Worm (Caenorhabditis elegans) whole organism, dauer: ENCODE results near the gene Y7A5A.20.

Source experiments
- unc-62 ChIP-seq: sonication (generic microtip); optimal IDR thresholded peaks from 2 replicates; lab custom pipeline; 2017; ENCODE audit warnings: missing biosample characterization, missing genetic modification reagents, missing genetic modification characterization

The Y7A5A.20 gene

DNA sequence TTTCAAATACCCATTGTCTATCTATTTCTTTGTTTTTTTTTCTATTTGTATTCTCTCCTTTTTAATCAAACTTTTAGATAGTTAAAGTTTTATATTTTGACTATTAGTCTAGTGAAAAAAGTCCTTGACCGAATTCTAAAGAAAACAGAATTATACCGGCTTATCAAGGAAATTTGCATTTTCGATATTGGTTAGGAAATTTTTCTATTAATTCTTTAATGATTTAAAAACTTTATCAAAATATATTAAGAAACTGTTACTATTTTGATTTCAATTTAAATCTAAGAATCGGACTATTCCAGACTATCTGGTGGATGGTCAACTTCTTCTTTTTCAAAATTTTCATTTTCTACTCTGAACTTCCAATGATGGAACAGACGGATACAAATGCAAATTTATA is at the start of gene Y7A5A.20:
Gene Y7A5A.20, plus strand, starts transcription at position 301 of the 400 bp plus-strand sequence.
- TF ChIP-seq unc-62 (GFP tag; lab: Kevin White, UChicago) = no peak

ce11 chrX:15779503-15779902 is 48.7 kb upstream of the Y7A5A.20 start:
- TF ChIP-seq unc-62 (GFP tag; lab: Kevin White, UChicago) = no peak

DNA sequence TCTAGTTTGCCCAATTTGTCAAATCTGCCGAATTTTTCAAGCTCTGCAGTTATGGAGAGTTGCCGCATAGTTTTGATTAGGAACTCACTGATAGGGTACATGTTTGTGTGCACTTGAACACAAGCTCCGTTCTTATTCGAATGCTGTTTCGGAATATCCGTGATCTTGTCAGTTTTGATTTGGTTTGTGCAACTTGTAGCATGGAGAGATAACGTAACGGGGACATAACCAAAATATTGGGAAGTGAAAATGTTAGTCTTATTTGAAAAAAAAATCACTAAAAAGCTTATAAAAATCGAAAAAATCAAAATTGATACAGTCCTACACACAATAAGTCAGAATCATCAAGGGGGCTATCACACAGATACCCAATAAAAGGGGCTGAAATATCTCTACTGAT is 46.1 kb upstream of the Y7A5A.20 start, which contains the start of gene Y7A5A.24:
Gene Y7A5A.24, minus strand, starts transcription at position 101 of the 400 bp plus-strand sequence.
- no peak for TF ChIP-seq unc-62 (GFP tag; lab: Kevin White, UChicago)

ce11 chrX:15784570-15784969 is 43.6 kb upstream of the Y7A5A.20 start, which contains the start of gene Y7A5A.3:
TSS of gene Y7A5A.3 (minus strand) at chrX:15784670.
- no peak for TF ChIP-seq unc-62 (GFP tag; lab: Kevin White, UChicago)

DNA sequence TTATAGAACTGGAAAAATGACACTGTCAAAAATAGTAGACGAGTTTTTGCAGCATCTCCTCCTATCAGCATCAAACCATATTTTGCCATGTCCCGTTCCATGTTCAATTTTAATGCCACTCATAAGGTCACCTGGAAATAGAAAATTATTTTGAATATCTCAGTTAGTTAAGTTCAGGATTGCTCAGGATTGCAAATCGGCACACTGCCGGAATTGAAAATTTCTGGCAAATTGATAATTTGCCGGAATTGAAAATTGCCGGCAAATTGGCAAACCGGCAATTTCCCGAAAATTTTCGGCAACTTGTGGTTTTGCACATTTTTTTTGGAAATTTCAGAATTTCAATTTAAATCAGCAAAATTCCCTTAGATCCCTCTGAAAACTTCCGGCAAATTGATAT is 41.4 kb upstream of the Y7A5A.20 start, which contains the start of gene Y7A5A.5:
Gene Y7A5A.5, minus strand, starts transcription at position 101 of the 400 bp plus-strand sequence.
- no peak for TF ChIP-seq unc-62 (GFP tag; lab: Kevin White, UChicago)

DNA sequence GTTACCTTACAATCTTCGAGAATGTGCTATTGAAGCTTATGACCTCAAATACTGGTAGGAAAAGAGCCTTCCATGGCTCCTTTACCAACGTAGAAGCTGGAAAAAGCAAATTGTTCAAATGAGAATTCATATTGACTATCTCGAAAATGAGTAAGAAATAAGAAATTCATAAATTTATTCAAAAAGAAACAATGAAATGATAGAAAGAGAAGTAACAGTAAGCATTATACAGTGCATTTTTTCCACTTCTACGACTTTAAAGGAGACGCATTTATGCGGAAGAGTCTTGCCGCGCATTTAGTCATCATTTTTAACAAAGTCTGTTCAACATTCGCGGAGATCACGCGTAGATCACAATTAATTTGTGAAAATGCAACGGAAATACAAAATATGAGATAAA is 33.2 kb upstream of the Y7A5A.20 start, which contains the start of gene Y7A5A.10:
Gene Y7A5A.10, minus strand, starts transcription at position 101 of the 400 bp plus-strand sequence.
- TF ChIP-seq unc-62 (GFP tag; lab: Kevin White, UChicago) = no peak

ce11 chrX:15796633-15797032 is 31.5 kb upstream of the Y7A5A.20 start:
- TF ChIP-seq unc-62 (GFP tag; lab: Kevin White, UChicago) = no peak

DNA sequence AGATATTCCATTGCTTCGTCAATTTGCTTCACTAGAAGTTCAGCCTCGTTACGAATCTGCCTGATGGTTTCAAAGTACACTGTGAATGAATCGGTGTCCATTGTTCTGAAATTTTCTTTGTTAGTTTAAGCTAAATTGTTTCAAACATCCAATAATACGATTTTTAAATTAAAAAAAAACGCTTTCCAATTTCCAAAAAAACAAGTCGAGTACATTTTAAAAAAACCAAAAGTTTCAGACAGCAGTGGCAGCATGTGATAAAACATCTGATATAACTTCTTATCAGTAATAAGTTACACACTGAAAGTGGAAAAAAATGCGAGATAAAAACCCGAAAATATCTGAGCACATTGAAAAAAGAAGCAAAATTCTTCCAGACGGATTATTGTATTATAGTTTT is 28.6 kb upstream of the Y7A5A.20 start, which contains the start of gene Y7A5A.6:
Gene Y7A5A.6, minus strand, starts transcription at position 101 of the 400 bp plus-strand sequence.
- no peak for TF ChIP-seq unc-62 (GFP tag; lab: Kevin White, UChicago)

- no peak for TF ChIP-seq unc-62 (GFP tag; lab: Kevin White, UChicago)
These were observed 26.3 kb upstream of the Y7A5A.20 start for ce11 chrX:15801827-15802226.

DNA sequence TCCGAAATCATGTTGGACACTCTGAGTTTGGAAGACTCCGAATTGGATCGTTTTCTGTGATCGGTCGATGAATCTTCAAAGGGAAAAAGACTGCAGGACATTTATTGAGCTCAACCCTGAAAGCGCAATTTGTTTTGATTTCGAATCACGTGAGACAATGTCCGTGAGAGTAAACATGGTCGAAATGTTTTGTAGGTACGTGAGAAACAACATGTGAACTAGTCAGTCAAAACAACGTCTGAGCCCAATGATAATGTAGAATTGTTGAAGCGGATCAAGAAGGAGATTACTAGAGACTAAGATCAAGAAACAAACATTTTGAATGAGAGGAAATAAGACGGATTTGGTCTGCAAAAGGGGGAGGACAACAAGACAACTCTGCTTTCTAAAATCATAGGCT is 24.1 kb upstream of the Y7A5A.20 start, which contains the start of gene Y7A5A.7:
Gene Y7A5A.7, minus strand, starts transcription at position 101 of the 400 bp plus-strand sequence.
- no peak for TF ChIP-seq unc-62 (GFP tag; lab: Kevin White, UChicago)

- no peak for TF ChIP-seq unc-62 (GFP tag; lab: Kevin White, UChicago)
These were observed 16.8 kb upstream of the Y7A5A.20 start for ce11 chrX:15811341-15811740.

DNA sequence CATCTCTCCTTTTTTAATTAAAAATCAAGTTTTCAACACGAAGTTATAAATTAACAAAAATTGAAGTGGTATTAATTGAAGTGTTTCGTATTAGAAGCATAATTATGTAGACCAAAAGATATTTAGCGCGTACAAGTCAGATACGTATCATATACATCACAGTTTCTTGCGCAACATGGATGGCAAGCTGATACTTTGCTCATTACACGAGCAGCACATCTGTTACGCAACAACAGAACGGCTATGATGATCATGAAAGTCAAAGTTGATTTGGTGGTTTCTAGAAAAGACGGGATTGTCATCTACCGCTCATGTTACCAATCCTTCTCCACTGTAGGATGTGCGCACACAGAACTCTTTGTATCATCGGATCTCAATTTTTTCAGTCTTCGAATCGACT is 13.6 kb upstream of the Y7A5A.20 start:
- TF ChIP-seq unc-62 (GFP tag; lab: Kevin White, UChicago) = no peak

DNA sequence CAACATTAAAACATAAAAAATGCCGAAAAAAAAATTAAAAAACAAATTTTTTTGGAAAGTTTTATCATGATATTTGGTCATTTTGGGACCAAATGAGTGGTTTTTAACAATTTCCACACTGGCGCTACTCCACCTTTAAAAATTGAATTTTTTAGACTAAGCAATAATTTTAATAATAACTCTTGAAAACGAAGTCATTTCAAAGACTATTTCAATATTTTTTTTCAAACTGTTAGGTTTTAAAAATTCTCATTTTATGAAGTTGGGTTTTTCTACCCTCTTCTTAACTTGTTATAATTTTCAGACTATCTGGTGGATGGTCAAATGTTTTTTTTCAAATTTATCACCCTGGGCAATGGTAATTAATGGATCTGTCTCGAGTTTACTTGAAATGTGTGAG is 6.0 kb upstream of the Y7A5A.20 start, which contains the start of gene Y7A5A.8:
Gene Y7A5A.8, plus strand, starts transcription at position 301 of the 400 bp plus-strand sequence.
- no peak for TF ChIP-seq unc-62 (GFP tag; lab: Kevin White, UChicago)

ce11 chrX:15826866-15827265 is 1.3 kb upstream of the Y7A5A.20 start, which contains the start of gene Y7A5A.9:
TSS of gene Y7A5A.9 (plus strand) at chrX:15827166.
- TF ChIP-seq unc-62 (GFP tag; lab: Kevin White, UChicago) = no peak

DNA sequence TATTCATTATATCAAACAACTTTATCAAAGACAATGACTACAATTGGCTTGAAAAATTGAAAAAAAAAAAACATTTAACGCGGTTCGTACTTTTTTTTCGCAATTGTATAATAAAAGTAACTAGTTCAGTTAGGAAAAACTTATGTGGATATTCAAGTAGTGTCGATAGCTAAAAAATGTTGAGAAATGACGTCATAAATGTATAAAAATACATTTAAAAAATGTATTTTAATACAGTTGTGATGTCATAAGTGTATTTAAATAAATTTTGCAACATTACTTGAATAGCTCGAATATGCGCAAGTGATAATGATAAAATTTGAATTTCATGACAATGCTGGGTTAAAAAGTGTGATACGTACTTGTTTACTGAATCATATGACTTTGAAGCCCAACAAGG is 3.4 kb downstream of the Y7A5A.20 start:
- no peak for TF ChIP-seq unc-62 (GFP tag; lab: Kevin White, UChicago)

DNA sequence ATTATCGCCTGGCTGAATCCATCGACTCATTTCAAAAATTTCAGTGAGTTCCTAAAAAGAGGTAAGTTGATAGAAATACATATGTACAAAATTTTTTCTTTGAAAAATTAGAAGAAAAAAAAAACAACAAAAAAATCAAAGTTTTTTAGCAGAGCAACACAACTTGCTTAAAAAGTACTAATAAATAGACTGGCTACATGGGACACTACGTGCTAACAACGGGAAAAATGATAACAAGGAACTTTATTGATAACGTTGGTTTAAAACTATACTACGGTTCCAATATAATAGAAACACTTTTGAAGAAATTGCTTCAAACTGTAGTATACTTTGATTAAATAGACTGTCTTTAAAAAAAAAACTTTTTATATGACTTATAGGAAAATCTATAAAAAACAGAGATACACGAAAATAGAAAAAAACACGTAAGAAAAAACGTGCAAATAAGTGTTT is 10.4 kb downstream of the Y7A5A.20 start, which contains the start of gene acox-1.6:
Gene acox-1.6, minus strand, starts transcription at position 51 of the 453 bp plus-strand sequence.
- no peak for TF ChIP-seq unc-62 (GFP tag; lab: Kevin White, UChicago)

ce11 chrX:15841086-15841622 is 13.0 kb downstream of the Y7A5A.20 start, which contains the start of gene serp-1.1:
TSS of gene serp-1.1 (plus strand) at chrX:15841572.
- no peak for TF ChIP-seq unc-62 (GFP tag; lab: Kevin White, UChicago)
